Fruit fly (Drosophila melanogaster) whole organism, embryonic: Measurements from ENCODE around the gene hop.
A peak's percentile ranks its signal among the peaks of the same experiment; 100 is the strongest.

Source experiments
- Abd-B ChIP-seq: fragments of 200-800 bp; sonication (Bioruptor generic); optimal IDR thresholded peaks from 2 replicates; lab custom pipeline; 2018; ENCODE audit warnings: missing biosample characterization, mild to moderate bottlenecking, missing genetic modification characterization, moderate library complexity
- CG11504 ChIP-seq: fragments of 200-800 bp; sonication (Bioruptor generic); optimal IDR thresholded peaks from 3 replicates; lab custom pipeline; 2019; ENCODE audit warnings: missing biosample characterization, mild to moderate bottlenecking, missing genetic modification characterization, moderate library complexity
- CG13287 ChIP-seq: fragments of 200-800 bp; sonication (Bioruptor generic); IDR thresholded peaks from 2 replicates; pipeline ENCODE4 v1.3.6; 2022; ENCODE audit warnings: missing biosample characterization, missing genetic modification characterization; ENCODE audit not compliant: partially characterized antibody
- CG13424 ChIP-seq: fragments of 200-800 bp; sonication (Bioruptor generic); optimal IDR thresholded peaks from 2 replicates; lab custom pipeline; 2019; ENCODE audit warnings: missing biosample characterization, mild to moderate bottlenecking, missing genetic modification characterization, moderate library complexity
- CG15601 ChIP-seq: fragments of 200-800 bp; sonication (Bioruptor generic); optimal IDR thresholded peaks from 3 replicates; lab custom pipeline; 2019; ENCODE audit warnings: missing biosample characterization, mild to moderate bottlenecking, missing genetic modification characterization, moderate library complexity
- CG16779 ChIP-seq: fragments of 200-800 bp; sonication (Bioruptor generic); IDR thresholded peaks from 2 replicates; pipeline ENCODE4 v1.3.6; 2022; ENCODE audit warnings: missing biosample characterization, missing genetic modification characterization
- CG16813 ChIP-seq: fragments of 200-800 bp; sonication (Bioruptor generic); IDR thresholded peaks from 3 replicates; pipeline ENCODE4 v1.3.6; 2022; ENCODE audit warnings: missing biosample characterization, missing genetic modification characterization; ENCODE audit not compliant: partially characterized antibody
- CG18262 ChIP-seq: fragments of 200-800 bp; optimal IDR thresholded peaks from 3 replicates; lab custom pipeline; 2019; ENCODE audit warnings: missing biosample characterization, mild to moderate bottlenecking, missing genetic modification characterization, moderate library complexity
- CG2120 ChIP-seq: fragments of 200-800 bp; sonication (Bioruptor generic); optimal IDR thresholded peaks from 3 replicates; lab custom pipeline; 2016; ENCODE audit warnings: missing biosample characterization, missing genetic modification characterization
- CG2712 ChIP-seq: fragments of 200-800 bp; optimal IDR thresholded peaks from 3 replicates; lab custom pipeline; 2019; ENCODE audit warnings: missing biosample characterization, mild to moderate bottlenecking, missing genetic modification characterization, moderate library complexity
- CG2889 ChIP-seq: fragments of 200-800 bp; sonication (Bioruptor generic); IDR thresholded peaks from 3 replicates; pipeline ENCODE4 v1.3.6; 2022; ENCODE audit warnings: missing biosample characterization, missing genetic modification characterization
- CG30403 ChIP-seq: fragments of 200-800 bp; sonication (Bioruptor generic); optimal IDR thresholded peaks from 3 replicates; lab custom pipeline; 2016; ENCODE audit warnings: missing biosample characterization, missing genetic modification characterization
- CG31224 ChIP-seq: fragments of 200-800 bp; sonication (Bioruptor generic); IDR thresholded peaks from 2 replicates; pipeline ENCODE4 v1.3.6; 2022; ENCODE audit warnings: missing biosample characterization, missing genetic modification characterization
- CG3847 ChIP-seq: fragments of 200-800 bp; sonication (Bioruptor generic); IDR thresholded peaks from 2 replicates; pipeline ENCODE4 v1.3.6; 2022; ENCODE audit warnings: missing biosample characterization, missing genetic modification characterization
- CG8290 ChIP-seq, 3 experiments: fragments of 200-800 bp; sonication (Bioruptor generic); optimal IDR thresholded peaks; 2 replicates each; lab custom pipeline; 2016 to 2019; ENCODE audit warnings: missing biosample characterization in 3 of 3, missing genetic modification characterization in 3 of 3, mild to moderate bottlenecking in 2 of 3, moderate library complexity in 1 of 3
- CG8478 ChIP-seq: fragments of >200 bp; optimal IDR thresholded peaks from 2 replicates; lab custom pipeline; 2018
- CG8924 ChIP-seq: fragments of 200-800 bp; optimal IDR thresholded peaks from 3 replicates; lab custom pipeline; 2019; ENCODE audit warnings: missing biosample characterization, mild to moderate bottlenecking, missing genetic modification characterization, moderate library complexity
- CoRest ChIP-seq: fragments of 200-800 bp; sonication (Bioruptor generic); optimal IDR thresholded peaks from 3 replicates; lab custom pipeline; 2018; ENCODE audit warnings: missing biosample characterization, mild to moderate bottlenecking, missing genetic modification characterization, moderate library complexity
- Dek ChIP-seq: fragments of 200-800 bp; sonication (Bioruptor generic); optimal IDR thresholded peaks from 3 replicates; lab custom pipeline; 2019; ENCODE audit warnings: missing biosample characterization, mild to moderate bottlenecking, missing genetic modification characterization, moderate library complexity
- ERR ChIP-seq: fragments of 200-800 bp; sonication (Bioruptor generic); optimal IDR thresholded peaks from 2 replicates; lab custom pipeline; 2016; ENCODE audit warnings: missing biosample characterization, missing genetic modification characterization
- Fer1 ChIP-seq: fragments of 200-800 bp; sonication (Bioruptor generic); optimal IDR thresholded peaks from 2 replicates; lab custom pipeline; 2017; ENCODE audit warnings: missing biosample characterization, mild to moderate bottlenecking, missing genetic modification characterization
- Hr51 ChIP-seq, 2 experiments: fragments of 200-800 bp; sonication (Bioruptor generic); optimal IDR thresholded peaks; 2 replicates in 1 of 2; 3 replicates in 1 of 2; lab custom pipeline; 2016 to 2018; ENCODE audit warnings: missing biosample characterization in 2 of 2, missing genetic modification characterization in 2 of 2, mild to moderate bottlenecking in 1 of 2, moderate library complexity in 1 of 2
- Hsf ChIP-seq: fragments of 200-800 bp; sonication (Bioruptor generic); optimal IDR thresholded peaks from 3 replicates; lab custom pipeline; 2016; ENCODE audit warnings: missing biosample characterization, missing genetic modification characterization
- Med ChIP-seq: fragments of 200-800 bp; sonication (Bioruptor generic); peaks from one replicate; lab custom pipeline; 2016; ENCODE audit warnings: missing biosample characterization, missing genetic modification characterization, mild to moderate bottlenecking, inconsistent platforms, moderate library complexity
- Nf-YC ChIP-seq: fragments of 200-800 bp; optimal IDR thresholded peaks from 3 replicates; lab custom pipeline; 2019; ENCODE audit warnings: missing biosample characterization, mild to moderate bottlenecking, missing genetic modification characterization, moderate library complexity
- Ptx1 ChIP-seq: fragments of 200-800 bp; sonication (Bioruptor generic); IDR thresholded peaks from 2 replicates; pipeline ENCODE4 v1.3.6; 2022; ENCODE audit warnings: missing biosample characterization, missing genetic modification characterization
- Rfx ChIP-seq: fragments of 200-800 bp; sonication (Bioruptor generic); IDR thresholded peaks from 2 replicates; pipeline ENCODE4 v1.3.6; 2022; ENCODE audit warnings: missing biosample characterization, missing genetic modification characterization
- Side ChIP-seq: fragments of 200-800 bp; sonication (Bioruptor generic); optimal IDR thresholded peaks from 2 replicates; lab custom pipeline; 2016; ENCODE audit warnings: missing biosample characterization, missing genetic modification characterization
- amos ChIP-seq: fragments of 200-800 bp; sonication (Bioruptor generic); IDR thresholded peaks from 2 replicates; pipeline ENCODE4 v1.3.6; 2022; ENCODE audit warnings: missing biosample characterization, missing genetic modification characterization; ENCODE audit not compliant: partially characterized antibody
- ap ChIP-seq: fragments of 200-800 bp; sonication (Bioruptor generic); IDR thresholded peaks from 2 replicates; pipeline ENCODE4 v1.3.6; 2022; ENCODE audit warnings: missing biosample characterization, missing genetic modification characterization
- ato ChIP-seq: fragments of 200-800 bp; sonication (Bioruptor generic); IDR thresholded peaks from 2 replicates; pipeline ENCODE4 v1.3.6; 2022; ENCODE audit warnings: missing biosample characterization, missing genetic modification characterization; ENCODE audit not compliant: partially characterized antibody
- az2 ChIP-seq: fragments of 200-800 bp; sonication (Bioruptor generic); optimal IDR thresholded peaks from 3 replicates; lab custom pipeline; 2016; ENCODE audit warnings: missing biosample characterization, missing genetic modification characterization
- chn ChIP-seq: fragments of 200-800 bp; sonication (Bioruptor generic); optimal IDR thresholded peaks from 2 replicates; lab custom pipeline; 2016; ENCODE audit warnings: missing biosample characterization, missing genetic modification characterization
- dpn ChIP-seq, 2 experiments: fragments of 200-800 bp; sonication (Bioruptor generic); optimal IDR thresholded peaks; 3 replicates each; lab custom pipeline; 2016; ENCODE audit warnings: missing biosample characterization in 2 of 2, missing genetic modification characterization in 2 of 2
- dysf ChIP-seq: fragments of 200-800 bp; sonication (Bioruptor generic); IDR thresholded peaks from 3 replicates; pipeline ENCODE4 v1.3.6; 2022; ENCODE audit warnings: missing biosample characterization, missing genetic modification characterization
- fd102C ChIP-seq: fragments of 200-800 bp; sonication (Bioruptor generic); optimal IDR thresholded peaks from 2 replicates; lab custom pipeline; 2018; ENCODE audit warnings: missing biosample characterization, mild to moderate bottlenecking, missing genetic modification characterization, moderate library complexity
- fd3F ChIP-seq: fragments of 200-800 bp; sonication (Bioruptor generic); optimal IDR thresholded peaks from 2 replicates; lab custom pipeline; 2018; ENCODE audit warnings: missing biosample characterization, mild to moderate bottlenecking, missing genetic modification characterization, moderate library complexity
- gem ChIP-seq: fragments of 200-800 bp; sonication (Bioruptor generic); optimal IDR thresholded peaks from 2 replicates; lab custom pipeline; 2019; ENCODE audit warnings: missing biosample characterization, mild to moderate bottlenecking, missing genetic modification characterization, moderate library complexity
- ind ChIP-seq: fragments of 200-800 bp; sonication (Bioruptor generic); optimal IDR thresholded peaks from 3 replicates; lab custom pipeline; 2016; ENCODE audit warnings: missing biosample characterization, missing genetic modification characterization
- mld ChIP-seq: fragments of 200-800 bp; sonication (Bioruptor generic); IDR thresholded peaks from 3 replicates; pipeline ENCODE4 v1.3.6; 2022; ENCODE audit warnings: missing biosample characterization, missing genetic modification characterization; ENCODE audit not compliant: partially characterized antibody
- nmo ChIP-seq: fragments of 200-800 bp; sonication (Bioruptor generic); optimal IDR thresholded peaks from 2 replicates; lab custom pipeline; 2018; ENCODE audit warnings: missing biosample characterization, mild to moderate bottlenecking, missing genetic modification characterization, moderate library complexity
- pzg ChIP-seq: fragments of 200-800 bp; sonication (Bioruptor generic); optimal IDR thresholded peaks from 3 replicates; lab custom pipeline; 2018; ENCODE audit warnings: missing biosample characterization, mild to moderate bottlenecking, missing genetic modification characterization, moderate library complexity
- sens ChIP-seq: fragments of 200-800 bp; sonication (Bioruptor generic); peaks from one replicate; lab custom pipeline; 2016; ENCODE audit warnings: missing biosample characterization, missing genetic modification characterization
- seq ChIP-seq: fragments of 200-800 bp; sonication (Bioruptor generic); IDR thresholded peaks from 2 replicates; pipeline ENCODE4 v1.3.6; 2022; ENCODE audit warnings: missing biosample characterization, missing genetic modification characterization
- slbo ChIP-seq: fragments of 200-800 bp; sonication (Bioruptor generic); IDR thresholded peaks from 2 replicates; pipeline ENCODE4 v1.3.6; 2022; ENCODE audit warnings: missing biosample characterization, missing genetic modification characterization
- sug ChIP-seq: fragments of 200-800 bp; optimal IDR thresholded peaks from 2 replicates; lab custom pipeline; 2019; ENCODE audit warnings: missing biosample characterization, mild to moderate bottlenecking, missing genetic modification characterization, moderate library complexity
- unc-4 ChIP-seq: fragments of 200-800 bp; sonication (Bioruptor generic); IDR thresholded peaks from 2 replicates; pipeline ENCODE4 v1.3.6; 2022; ENCODE audit warnings: missing biosample characterization, missing genetic modification characterization; ENCODE audit not compliant: partially characterized antibody
- unpg ChIP-seq: fragments of 200-800 bp; sonication (Bioruptor generic); optimal IDR thresholded peaks from 3 replicates; lab custom pipeline; 2018; ENCODE audit warnings: missing biosample characterization, mild to moderate bottlenecking, missing genetic modification characterization, moderate library complexity
- vnd ChIP-seq: fragments of 200-800 bp; sonication (Bioruptor generic); IDR thresholded peaks from 3 replicates; pipeline ENCODE4 v1.3.6; 2022; ENCODE audit warnings: missing biosample characterization, missing genetic modification characterization; ENCODE audit not compliant: partially characterized antibody
- vvl ChIP-seq: fragments of 200-800 bp; sonication (Bioruptor generic); IDR thresholded peaks from 2 replicates; pipeline ENCODE4 v1.3.6; 2022; ENCODE audit warnings: missing biosample characterization, missing genetic modification characterization

The hop gene

dm6 chrX:11348829-11349228 is 19.1 kb downstream of the hop start, which contains the start of gene CG1738 (continued):
- TF ChIP-seq CG13287 (GFP tag; lab: Robert Waterston, UW) (no peak), CG8290 (GFP tag; optimal IDR thresholded peaks at IDR 0.05; lab: Kevin White, UChicago) (no peak), CG8290 (tag; optimal IDR thresholded peaks at IDR 0.05; lab: Kevin White, UChicago) (no peak), fd3F (no peak), dpn (GFP tag; optimal IDR thresholded peaks at IDR 0.05; lab: Kevin White, UChicago) (peak; percentile 1 to 5), ind (GFP tag; lab: Kevin White, UChicago) (peak; percentile 0), seq (GFP tag; lab: Robert Waterston, UW) (no peak), CG15601 (tag; lab: Kevin White, UChicago) (no peak), ERR (GFP tag; lab: Kevin White, UChicago) (no peak), CG3847 (GFP tag; lab: Robert Waterston, UW) (peak; percentile 65), mld (GFP tag; lab: Robert Waterston, UW) (no peak), CoRest (peak; percentile 22), gem (tag; lab: Kevin White, UChicago) (peak; percentile 33), Side (GFP tag; lab: Kevin White, UChicago) (no peak), Med (GFP tag; lab: Kevin White, UChicago) (peak; percentile 79), vvl (GFP tag; lab: Robert Waterston, UW) (0 out of 2 replicates have a peak, but pooled peaks have one; percentile 8), Abd-B (GFP tag; lab: Kevin White, UChicago) (peak; percentile 3), unc-4 (GFP tag; lab: Robert Waterston, UW) (no peak), Rfx (GFP tag; lab: Robert Waterston, UW) (peak; percentile 56), Hr51 (GFP tag; optimal IDR thresholded peaks at IDR 0.05; lab: Kevin White, UChicago) (peak in 1 of 2 experiments; percentile 1), CG8924 (tag; lab: Kevin White, UChicago) (peak; percentile 5), CG13424 (tag; lab: Kevin White, UChicago) (peak; percentile 10), ato (GFP tag; lab: Robert Waterston, UW) (no peak), unpg (peak; percentile 17), pzg (GFP tag; lab: Kevin White, UChicago) (peak; percentile 47), slbo (GFP tag; lab: Robert Waterston, UW) (peak; percentile 55), CG18262 (tag; lab: Kevin White, UChicago) (peak; percentile 11), CG2120 (GFP tag; lab: Kevin White, UChicago) (peak; percentile 36), CG16813 (GFP tag; lab: Robert Waterston, UW) (no peak), chn (GFP tag; lab: Kevin White, UChicago) (no peak), sens (GFP tag; lab: Kevin White, UChicago) (peak; percentile 75), nmo (GFP tag; lab: Kevin White, UChicago) (peak; percentile 15), CG2889 (GFP tag; lab: Robert Waterston, UW) (no peak), dysf (0 out of 3 replicates have a peak, but pooled peaks have one; percentile 45), CG2712 (tag; lab: Kevin White, UChicago) (peak; percentile 38), sug (tag; lab: Kevin White, UChicago) (peak; percentile 23), CG31224 (GFP tag; lab: Robert Waterston, UW) (no peak), CG8478 (no peak), fd102C (GFP tag; lab: Kevin White, UChicago) (no peak), CG30403 (GFP tag; lab: Kevin White, UChicago) (peak; percentile 10), CG16779 (GFP tag; lab: Robert Waterston, UW) (no peak), az2 (peak; percentile 0), vnd (GFP tag; lab: Robert Waterston, UW) (no peak), CG11504 (tag; lab: Kevin White, UChicago) (peak; percentile 26), ap (GFP tag; lab: Robert Waterston, UW) (no peak), amos (GFP tag; lab: Robert Waterston, UW) (peak; percentile 19; the same call in 1 of the 2 replicates), Dek (peak; percentile 19), Fer1 (GFP tag; lab: Kevin White, UChicago) (peak; percentile 18), Ptx1 (GFP tag; lab: Robert Waterston, UW) (peak; percentile 40), Nf-YC (tag; lab: Kevin White, UChicago) (peak; percentile 21), Hsf (GFP tag; lab: Kevin White, UChicago) (peak; percentile 16)
